Fruit fly (Drosophila melanogaster) whole organism, embryonic: ENCODE data around the gene msn.

Experiments used
- Atf6 ChIP-seq: fragments of 200-800 bp; sonication (Bioruptor generic); IDR thresholded peaks from 2 replicates; pipeline ENCODE4 v1.3.6; 2022; ENCODE audit warnings: missing biosample characterization, missing genetic modification characterization
- CG10431 ChIP-seq: fragments of 200-800 bp; sonication (Bioruptor generic); optimal IDR thresholded peaks from 3 replicates; lab custom pipeline; 2018; ENCODE audit warnings: missing biosample characterization, mild to moderate bottlenecking, missing genetic modification characterization
- CG12104 ChIP-seq: fragments of 200-800 bp; sonication (Bioruptor generic); optimal IDR thresholded peaks from 3 replicates; lab custom pipeline; 2016; ENCODE audit warnings: missing biosample characterization, missing genetic modification characterization
- CG12219 ChIP-seq: fragments of 200-800 bp; sonication (Bioruptor generic); optimal IDR thresholded peaks from 3 replicates; lab custom pipeline; 2018; ENCODE audit warnings: missing biosample characterization, mild to moderate bottlenecking, missing genetic modification characterization
- CG12942 ChIP-seq: fragments of 200-800 bp; sonication (Bioruptor generic); optimal IDR thresholded peaks from 3 replicates; lab custom pipeline; 2016; ENCODE audit warnings: missing biosample characterization, missing genetic modification characterization
- CG13424 ChIP-seq: fragments of 200-800 bp; sonication (Bioruptor generic); optimal IDR thresholded peaks from 2 replicates; lab custom pipeline; 2019; ENCODE audit warnings: missing biosample characterization, mild to moderate bottlenecking, missing genetic modification characterization, moderate library complexity
- CG14050 ChIP-seq: fragments of 200-800 bp; sonication (Bioruptor generic); IDR thresholded peaks from 3 replicates; pipeline ENCODE4 v1.3.6; 2022; ENCODE audit warnings: missing biosample characterization, missing genetic modification characterization
- CG14965 ChIP-seq: fragments of 200-800 bp; sonication (Bioruptor generic); optimal IDR thresholded peaks from 2 replicates; lab custom pipeline; 2016; ENCODE audit warnings: missing biosample characterization, missing genetic modification characterization, borderline replicate concordance
- CG15601 ChIP-seq: fragments of 200-800 bp; sonication (Bioruptor generic); optimal IDR thresholded peaks from 3 replicates; lab custom pipeline; 2019; ENCODE audit warnings: missing biosample characterization, mild to moderate bottlenecking, missing genetic modification characterization, moderate library complexity
- CG17612 ChIP-seq: fragments of 200-800 bp; sonication (Bioruptor generic); IDR thresholded peaks from 2 replicates; pipeline ENCODE4 v1.3.6; 2022; ENCODE audit warnings: missing biosample characterization, missing genetic modification characterization
- CG2202 ChIP-seq: fragments of 200-800 bp; sonication (Bioruptor generic); optimal IDR thresholded peaks from 2 replicates; lab custom pipeline; 2018; ENCODE audit warnings: missing biosample characterization, mild to moderate bottlenecking, missing genetic modification characterization
- CG2875 ChIP-seq: fragments of 200-800 bp; sonication (Bioruptor generic); optimal IDR thresholded peaks from 2 replicates; lab custom pipeline; 2017; ENCODE audit warnings: missing biosample characterization, mild to moderate bottlenecking, missing genetic modification characterization, missing genetic modification reagents
- CG2889 ChIP-seq: fragments of 200-800 bp; sonication (Bioruptor generic); IDR thresholded peaks from 3 replicates; pipeline ENCODE4 v1.3.6; 2022; ENCODE audit warnings: missing biosample characterization, missing genetic modification characterization
- CG30020 ChIP-seq: fragments of 200-800 bp; optimal IDR thresholded peaks from 2 replicates; lab custom pipeline; 2019; ENCODE audit warnings: missing biosample characterization, mild to moderate bottlenecking, missing genetic modification characterization, moderate library complexity
- CG30403 ChIP-seq: fragments of 200-800 bp; sonication (Bioruptor generic); optimal IDR thresholded peaks from 3 replicates; lab custom pipeline; 2016; ENCODE audit warnings: missing biosample characterization, missing genetic modification characterization
- CG42726 ChIP-seq: fragments of 200-800 bp; sonication (Bioruptor generic); IDR thresholded peaks from 2 replicates; pipeline ENCODE4 v1.3.6; 2022; ENCODE audit warnings: missing biosample characterization, missing genetic modification characterization; ENCODE audit not compliant: partially characterized antibody
- CG4360 ChIP-seq: fragments of 200-800 bp; sonication (Bioruptor generic); IDR thresholded peaks from 2 replicates; pipeline ENCODE4 v1.3.6; 2022; ENCODE audit warnings: missing biosample characterization, missing genetic modification characterization
- CG4820 ChIP-seq: fragments of 200-800 bp; sonication (Bioruptor generic); optimal IDR thresholded peaks from 3 replicates; lab custom pipeline; 2016; ENCODE audit warnings: missing biosample characterization, missing genetic modification characterization
- CG6654 ChIP-seq: fragments of 200-800 bp; sonication (Bioruptor generic); optimal IDR thresholded peaks from 2 replicates; lab custom pipeline; 2017; ENCODE audit warnings: missing biosample characterization, mild to moderate bottlenecking, missing genetic modification characterization
- CG6791 ChIP-seq: fragments of 200-800 bp; sonication (Bioruptor generic); IDR thresholded peaks from 3 replicates; pipeline ENCODE4 v1.3.6; 2022; ENCODE audit warnings: missing biosample characterization, missing genetic modification characterization; ENCODE audit not compliant: partially characterized antibody
- CG7271 ChIP-seq: fragments of 200-800 bp; sonication (Bioruptor generic); optimal IDR thresholded peaks from 2 replicates; lab custom pipeline; 2018; ENCODE audit warnings: missing biosample characterization, mild to moderate bottlenecking, missing genetic modification characterization, moderate library complexity
- Camta ChIP-seq: fragments of 200-800 bp; sonication (Bioruptor generic); optimal IDR thresholded peaks from 2 replicates; lab custom pipeline; 2016; ENCODE audit warnings: missing biosample characterization, missing genetic modification characterization
- Doc3 ChIP-seq: fragments of 200-800 bp; sonication (Bioruptor generic); IDR thresholded peaks from 3 replicates; pipeline ENCODE4 v1.3.6; 2022; ENCODE audit warnings: missing biosample characterization, missing genetic modification characterization; ENCODE audit not compliant: partially characterized antibody
- Gug ChIP-seq: fragments of 200-800 bp; sonication (Bioruptor generic); IDR thresholded peaks from 4 replicates; pipeline ENCODE4 v1.3.6; 2022; ENCODE audit warnings: missing biosample characterization, missing genetic modification characterization
- Hand ChIP-seq: fragments of 200-800 bp; sonication (Bioruptor generic); optimal IDR thresholded peaks from 2 replicates; lab custom pipeline; 2017; ENCODE audit warnings: mild to moderate bottlenecking, missing biosample characterization, missing genetic modification reagents, missing genetic modification characterization
- NC2α ChIP-seq: fragments of 200-800 bp; sonication (Bioruptor generic); optimal IDR thresholded peaks from 2 replicates; lab custom pipeline; 2016; ENCODE audit warnings: missing biosample characterization, missing genetic modification characterization
- Rx ChIP-seq: fragments of 200-800 bp; sonication (Bioruptor generic); IDR thresholded peaks from 2 replicates; pipeline ENCODE4 v1.3.6; 2022; ENCODE audit warnings: missing biosample characterization, missing genetic modification characterization
- Scr ChIP-seq: fragments of 200-800 bp; sonication (Bioruptor generic); IDR thresholded peaks from 2 replicates; pipeline ENCODE4 v1.3.6; 2022; ENCODE audit warnings: missing biosample characterization, missing genetic modification characterization; ENCODE audit not compliant: partially characterized antibody
- Stat92E ChIP-seq, 3 experiments: fragments of >200 bp in 2 of 3; fragments of 200-800 bp in 1 of 3; sonication (Bioruptor generic) in 1 of 3; optimal IDR thresholded peaks; 2 replicates each; lab custom pipeline; 2017 to 2019; ENCODE audit warnings: missing biosample characterization in 3 of 3, missing genetic modification characterization in 3 of 3, mild to moderate bottlenecking in 1 of 3, moderate library complexity in 1 of 3
- ac ChIP-seq: fragments of 200-800 bp; sonication (Bioruptor generic); optimal IDR thresholded peaks from 3 replicates; lab custom pipeline; 2017; ENCODE audit warnings: missing biosample characterization, mild to moderate bottlenecking, missing genetic modification characterization
- aop ChIP-seq: fragments of 200-800 bp; sonication (Bioruptor generic); IDR thresholded peaks from 2 replicates; pipeline ENCODE4 v1.3.6; 2022; ENCODE audit warnings: missing biosample characterization, missing genetic modification characterization
- az2 ChIP-seq: fragments of 200-800 bp; sonication (Bioruptor generic); optimal IDR thresholded peaks from 3 replicates; lab custom pipeline; 2016; ENCODE audit warnings: missing biosample characterization, missing genetic modification characterization
- br ChIP-seq: fragments of >200 bp; optimal IDR thresholded peaks from 2 replicates; lab custom pipeline; 2017
- crol ChIP-seq: fragments of 200-800 bp; sonication (Bioruptor generic); IDR thresholded peaks from 2 replicates; pipeline ENCODE4 v1.3.6; 2022; ENCODE audit warnings: missing biosample characterization, missing genetic modification characterization
- esg ChIP-seq: fragments of 200-800 bp; sonication (Bioruptor generic); conservative IDR thresholded peaks from 2 replicates; pipeline ENCODE4 v1.3.6; 2022; ENCODE audit warnings: missing biosample characterization, missing genetic modification characterization
- exex ChIP-seq: fragments of 200-800 bp; sonication (Bioruptor generic); optimal IDR thresholded peaks from 4 replicates; lab custom pipeline; 2018; ENCODE audit warnings: missing biosample characterization, mild to moderate bottlenecking, missing genetic modification characterization, moderate library complexity
- fd3F ChIP-seq: fragments of 200-800 bp; sonication (Bioruptor generic); optimal IDR thresholded peaks from 2 replicates; lab custom pipeline; 2018; ENCODE audit warnings: missing biosample characterization, mild to moderate bottlenecking, missing genetic modification characterization, moderate library complexity
- fd64A ChIP-seq: fragments of 200-800 bp; sonication (Bioruptor generic); optimal IDR thresholded peaks from 3 replicates; lab custom pipeline; 2018; ENCODE audit warnings: missing biosample characterization, mild to moderate bottlenecking, missing genetic modification characterization
- gem ChIP-seq: fragments of 200-800 bp; sonication (Bioruptor generic); optimal IDR thresholded peaks from 2 replicates; lab custom pipeline; 2019; ENCODE audit warnings: missing biosample characterization, mild to moderate bottlenecking, missing genetic modification characterization, moderate library complexity
- jing ChIP-seq: fragments of 200-800 bp; sonication (Bioruptor generic); optimal IDR thresholded peaks from 2 replicates; lab custom pipeline; 2018; ENCODE audit warnings: missing biosample characterization, mild to moderate bottlenecking, missing genetic modification characterization
- luna ChIP-seq: fragments of 200-800 bp; sonication (Bioruptor generic); optimal IDR thresholded peaks from 2 replicates; lab custom pipeline; 2016; ENCODE audit warnings: missing biosample characterization, missing genetic modification characterization
- nom ChIP-seq: fragments of 200-800 bp; sonication (Bioruptor generic); optimal IDR thresholded peaks from 2 replicates; lab custom pipeline; 2017; ENCODE audit warnings: missing biosample characterization, missing genetic modification characterization, mild to moderate bottlenecking, moderate library complexity, missing genetic modification reagents
- odd ChIP-seq: fragments of 200-800 bp; sonication (Bioruptor generic); optimal IDR thresholded peaks from 2 replicates; lab custom pipeline; 2017; ENCODE audit warnings: missing biosample characterization, mild to moderate bottlenecking, missing genetic modification characterization
- scrt ChIP-seq: fragments of 200-800 bp; sonication (Bioruptor generic); optimal IDR thresholded peaks from 2 replicates; lab custom pipeline; 2018; ENCODE audit warnings: missing biosample characterization, mild to moderate bottlenecking, missing genetic modification characterization, moderate library complexity
- so ChIP-seq: fragments of 200-800 bp; sonication (Bioruptor generic); IDR thresholded peaks from 3 replicates; pipeline ENCODE4 v1.3.6; 2022; ENCODE audit warnings: missing biosample characterization, missing genetic modification characterization
- tio ChIP-seq: fragments of 200-800 bp; sonication (Bioruptor generic); optimal IDR thresholded peaks from 2 replicates; lab custom pipeline; 2017; ENCODE audit warnings: missing biosample characterization, missing genetic modification characterization, inconsistent platforms
- tll ChIP-seq, 2 experiments: fragments of 200-800 bp in 1 of 2; fragments of >200 bp in 1 of 2; sonication (Bioruptor generic) in 1 of 2; optimal IDR thresholded peaks; 2 replicates each; lab custom pipeline; 2017 to 2019; ENCODE audit warnings: missing biosample characterization in 2 of 2, missing genetic modification characterization in 2 of 2, mild to moderate bottlenecking in 1 of 2, moderate library complexity in 1 of 2
- trh ChIP-seq: fragments of 200-800 bp; sonication (Bioruptor generic); optimal IDR thresholded peaks from 2 replicates; lab custom pipeline; 2016; ENCODE audit warnings: missing biosample characterization, missing genetic modification characterization
- usp ChIP-seq: fragments of >200 bp; optimal IDR thresholded peaks from 2 replicates; lab custom pipeline; 2017; ENCODE audit warnings: missing biosample characterization, missing genetic modification characterization
- zen ChIP-seq: fragments of 200-800 bp; sonication (Bioruptor generic); optimal IDR thresholded peaks from 3 replicates; lab custom pipeline; 2018; ENCODE audit warnings: missing biosample characterization, mild to moderate bottlenecking, missing genetic modification characterization, moderate library complexity

The msn gene

DNA sequence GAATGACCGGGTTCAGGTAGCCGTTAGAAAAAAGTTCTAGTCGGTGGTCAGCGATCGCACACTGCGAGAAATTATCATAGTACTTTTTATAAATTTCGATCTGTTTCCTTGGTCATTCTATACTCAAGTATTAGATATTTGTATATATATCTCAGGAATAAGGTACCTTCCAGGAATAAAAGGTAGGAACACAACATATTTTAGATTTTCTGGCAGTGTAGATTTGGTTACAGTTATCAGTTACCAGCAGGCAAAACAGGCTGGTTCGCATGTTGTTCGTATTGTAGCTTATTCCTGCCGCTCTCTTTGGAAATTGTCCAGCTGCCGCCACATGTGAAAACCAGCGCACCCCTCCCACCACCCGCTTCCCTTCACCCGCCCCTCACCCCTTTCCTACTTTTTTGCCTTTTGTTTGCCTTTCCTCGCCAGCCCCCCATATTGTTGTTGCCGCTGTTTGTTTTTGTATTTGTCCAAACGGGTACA is 5.0 kb downstream of the msn start (continued):
- peak in 1 of 3 experiments; percentile 78 for TF ChIP-seq Stat92E (GFP tag; optimal IDR thresholded peaks at IDR 0.05; lab: Kevin White, UChicago)
- peak; percentile 82 for TF ChIP-seq Rx (GFP tag; lab: Robert Waterston, UW)
- TF ChIP-seq fd3F (GFP tag; lab: Kevin White, UChicago): peak; percentile 60
- peak; percentile 47 for TF ChIP-seq exex (tag; lab: Kevin White, UChicago)
- peak; percentile 92 for TF ChIP-seq so (GFP tag; lab: Robert Waterston, UW)
- TF ChIP-seq crol (GFP tag; lab: Robert Waterston, UW): peak; percentile 96
- peak in 1 of 2 experiments; percentile 7 for TF ChIP-seq tll (GFP tag; optimal IDR thresholded peaks at IDR 0.05; lab: Kevin White, UChicago)
- TF ChIP-seq gem (tag; lab: Kevin White, UChicago): peak; percentile 91
- peak; percentile 56 for TF ChIP-seq CG12942
- peak; percentile 83 for TF ChIP-seq CG14050 (GFP tag; lab: Robert Waterston, UW)
- TF ChIP-seq nom: no peak
- no peak for TF ChIP-seq Doc3 (GFP tag; lab: Robert Waterston, UW)
- peak; percentile 41; the same call in 1 of the 4 replicates for TF ChIP-seq Gug
- peak; percentile 59 for TF ChIP-seq CG12104 (GFP tag; lab: Kevin White, UChicago)
- TF ChIP-seq Camta (GFP tag; lab: Kevin White, UChicago): peak; percentile 66
- peak; percentile 81 for TF ChIP-seq CG2875 (GFP tag; lab: Kevin White, UChicago)
- peak; percentile 84 for TF ChIP-seq CG4820 (GFP tag; lab: Kevin White, UChicago)
- peak; percentile 86 for TF ChIP-seq CG12219 (GFP tag; lab: Kevin White, UChicago)
- no peak for TF ChIP-seq usp (GFP tag; lab: Kevin White, UChicago)
- TF ChIP-seq Atf6: peak; percentile 92
- peak; percentile 70 for TF ChIP-seq Hand (GFP tag; lab: Kevin White, UChicago)
- TF ChIP-seq trh (GFP tag; lab: Kevin White, UChicago): peak; percentile 39
- peak; percentile 77 for TF ChIP-seq CG4360
- TF ChIP-seq fd64A: peak; percentile 66
- TF ChIP-seq odd (GFP tag; lab: Kevin White, UChicago): peak; percentile 77
- peak; percentile 78 for TF ChIP-seq az2
- TF ChIP-seq br (lab: Kevin White, UChicago): no peak
- TF ChIP-seq CG17612: no peak
- TF ChIP-seq CG14965 (GFP tag; lab: Kevin White, UChicago): peak; percentile 26
- peak; percentile 81 for TF ChIP-seq CG2202
- TF ChIP-seq luna (GFP tag; lab: Kevin White, UChicago): peak; percentile 13
- TF ChIP-seq jing (GFP tag; lab: Kevin White, UChicago): peak; percentile 82
- peak; percentile 77 for TF ChIP-seq CG6654
- TF ChIP-seq ac (GFP tag; lab: Kevin White, UChicago): peak; percentile 58
- TF ChIP-seq scrt: peak; percentile 79
- no peak for TF ChIP-seq CG6791 (GFP tag; lab: Robert Waterston, UW)
- peak; percentile 86 for TF ChIP-seq CG15601 (tag; lab: Kevin White, UChicago)
- peak; percentile 66 for TF ChIP-seq tio (GFP tag; lab: Kevin White, UChicago)
- TF ChIP-seq Scr: no peak
- TF ChIP-seq esg (GFP tag; lab: Robert Waterston, UW): peak; percentile 91
- TF ChIP-seq NC2α (GFP tag; lab: Kevin White, UChicago): peak; percentile 41
- TF ChIP-seq CG42726: no peak
- TF ChIP-seq CG7271 (tag; lab: Kevin White, UChicago): peak; percentile 39
- peak; percentile 75 for TF ChIP-seq CG30403
- peak; percentile 37 for TF ChIP-seq CG30020 (tag; lab: Kevin White, UChicago)
- TF ChIP-seq CG13424 (tag; lab: Kevin White, UChicago): peak; percentile 86
- TF ChIP-seq aop (GFP tag; lab: Robert Waterston, UW): peak; percentile 46; the same call in 1 of the 2 replicates
- peak; percentile 89 for TF ChIP-seq CG2889 (GFP tag; lab: Robert Waterston, UW)
- peak; percentile 92 for TF ChIP-seq zen (tag; lab: Kevin White, UChicago)
- peak; percentile 74 for TF ChIP-seq CG10431 (GFP tag; lab: Kevin White, UChicago)
